Worm (Caenorhabditis elegans): ENCODE data around the gene F33H1.4.

DNA sequence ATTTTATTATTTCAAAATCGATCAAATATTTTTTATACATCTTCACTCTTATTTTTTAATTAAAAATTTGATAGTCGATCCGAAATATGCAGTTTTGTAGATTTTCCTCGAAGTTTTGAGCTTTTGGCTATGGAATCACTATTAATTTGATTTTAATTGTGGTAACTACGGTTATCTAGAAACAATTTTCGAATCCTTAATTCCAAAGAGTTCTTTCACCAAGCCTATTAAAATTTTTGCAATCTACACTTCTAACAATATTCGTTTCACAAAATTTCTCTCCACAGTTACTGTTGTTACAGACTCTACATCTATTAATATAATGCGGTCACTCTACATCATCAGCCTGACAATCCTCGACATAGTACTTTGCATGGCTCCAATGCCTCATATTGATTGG is 17.8 kb downstream of the F33H1.4 start, which contains the start of gene R05H5.7:
- no peak for TF ChIP-seq nhr-23 (tag; optimal IDR thresholded peaks at IDR 0.05)
- TF ChIP-seq ceh-82 (tag; optimal IDR thresholded peaks at IDR 0.05): no peak
- TF ChIP-seq mab-5 (tag; optimal IDR thresholded peaks at IDR 0.05): no peak
- no peak for TF ChIP-seq nhr-237 (tag; optimal IDR thresholded peaks at IDR 0.05)
- no peak for TF ChIP-seq lsy-2 (tag; optimal IDR thresholded peaks at IDR 0.05)
- TF ChIP-seq peb-1 (tag; optimal IDR thresholded peaks at IDR 0.05): no peak
- TF ChIP-seq nhr-10 (tag; optimal IDR thresholded peaks at IDR 0.05): no peak
- TF ChIP-seq nhr-77 (tag; optimal IDR thresholded peaks at IDR 0.05): no peak
- no peak for TF ChIP-seq fos-1 (tag; optimal IDR thresholded peaks at IDR 0.05)
